Worm (Caenorhabditis elegans): ENCODE measurements around the gene cts-1.

The cts-1 gene

ce11 chrIII:10216585-10217278 lies at the start of gene cts-1:
TSS of gene cts-1 (minus strand) at chrIII:10216635.
- TF ChIP-seq aly-1 (tag; optimal IDR thresholded peaks at IDR 0.05) (peak; percentile 28), ets-7 (tag; optimal IDR thresholded peaks at IDR 0.05) (no peak), tra-4 (tag; optimal IDR thresholded peaks at IDR 0.05) (no peak), tbx-37 (GFP tag; conservative IDR thresholded peaks at IDR 0.05) (no peak), ceh-13 (GFP tag; optimal IDR thresholded peaks at IDR 0.05) (no peak), flt-1 (GFP tag; IDR thresholded peaks at IDR 0.05) (no peak), hmbx-1 (tag; optimal IDR thresholded peaks at IDR 0.05) (no peak), ceh-36 (tag; optimal IDR thresholded peaks at IDR 0.05) (no peak)

ce11 chrIII:10261682-10262081 lies 45.2 kb upstream of the cts-1 start, which contains the start of gene bbs-5:
TSS of gene bbs-5 (minus strand) at chrIII:10261782.
- TF ChIP-seq ama-1 (optimal IDR thresholded peaks at IDR 0.05) (no peak), ets-7 (tag; optimal IDR thresholded peaks at IDR 0.05) (no peak), scrt-1 (GFP tag; IDR thresholded peaks at IDR 0.05) (no peak), B0310.2 (tag; optimal IDR thresholded peaks at IDR 0.05) (no peak), hnd-1 (tag; optimal IDR thresholded peaks at IDR 0.05) (no peak), pes-1 (GFP tag; IDR thresholded peaks at IDR 0.05) (no peak), hmg-4 (GFP tag; optimal IDR thresholded peaks at IDR 0.05) (no peak)

DNA sequence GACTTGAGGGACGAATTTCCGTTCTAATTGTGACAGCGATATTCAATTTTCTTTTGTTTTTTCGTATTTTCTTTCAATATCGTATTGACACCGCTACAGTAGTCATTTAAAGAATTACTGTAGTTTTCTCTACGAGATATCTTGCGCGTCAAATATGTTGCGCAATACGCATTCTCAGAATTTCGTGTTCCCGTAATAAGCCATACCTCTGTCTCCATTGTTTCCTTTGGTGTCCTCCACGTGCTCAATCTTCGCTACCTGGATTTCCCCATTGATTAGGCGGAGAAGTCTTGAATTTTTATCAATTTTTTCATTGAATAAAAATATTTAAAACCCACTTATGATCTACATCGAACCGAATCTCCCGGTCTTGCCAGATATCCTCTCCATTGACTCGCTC lies 44.8 kb upstream of the cts-1 start:
- no peak for TF ChIP-seq sea-1 (GFP tag; conservative IDR thresholded peaks at IDR 0.05)
- TF ChIP-seq flt-1 (GFP tag; IDR thresholded peaks at IDR 0.05) = no peak
- no peak for TF ChIP-seq scrt-1 (GFP tag; IDR thresholded peaks at IDR 0.05)
- no peak for TF ChIP-seq ama-1 (optimal IDR thresholded peaks at IDR 0.05)

DNA sequence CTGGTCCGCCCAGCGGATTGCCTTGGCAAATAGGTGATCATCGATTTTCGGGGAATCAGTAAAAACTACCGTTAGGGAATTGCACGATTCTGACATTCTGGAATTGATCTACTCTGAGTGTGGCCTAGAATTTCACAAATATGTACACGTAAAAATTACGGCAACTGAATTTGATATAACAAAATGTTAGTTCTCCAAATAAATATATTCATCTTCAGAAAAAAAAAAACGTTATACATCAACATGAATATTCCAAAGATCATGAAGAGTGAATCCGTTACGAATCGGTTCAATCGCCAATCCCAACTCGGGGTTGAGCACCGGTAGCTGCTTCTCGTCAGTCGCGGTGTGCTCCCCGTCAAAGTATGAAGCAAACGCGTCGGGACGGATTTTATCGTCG lies 42.2 kb upstream of the cts-1 start, which contains the start of gene rip-1:
TSS of gene rip-1 (minus strand) at position 101 of the 400 bp plus-strand sequence.
- TF ChIP-seq pes-1 (GFP tag; IDR thresholded peaks at IDR 0.05) (no peak), tbx-37 (GFP tag; conservative IDR thresholded peaks at IDR 0.05) (no peak)

DNA sequence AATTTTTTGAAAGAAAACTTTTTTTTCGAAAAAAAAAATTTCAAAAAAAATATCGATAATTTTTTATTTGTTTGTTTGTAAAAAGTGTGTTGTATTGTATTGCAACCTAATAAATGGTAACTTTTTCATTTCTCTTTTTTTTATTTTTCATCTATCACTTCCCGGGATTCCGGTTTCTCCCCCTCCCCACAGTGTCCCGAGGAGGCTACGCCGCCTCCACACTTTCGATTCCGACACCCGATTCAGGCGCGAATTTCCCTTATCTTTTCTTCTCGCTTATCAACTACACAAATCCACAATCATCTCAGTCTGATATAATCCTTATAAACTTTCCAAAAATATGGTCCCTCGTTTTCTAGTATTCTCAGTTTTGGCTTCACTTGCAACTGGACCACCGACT lies 38.1 kb upstream of the cts-1 start, which contains the start of gene R01H10.4:
TSS of gene R01H10.4 (plus strand) at position 236 of the 400 bp plus-strand sequence.
- TF ChIP-seq F13C5.2 (tag; optimal IDR thresholded peaks at IDR 0.05) (no peak), hnd-1 (tag; optimal IDR thresholded peaks at IDR 0.05) (no peak), sea-1 (GFP tag; conservative IDR thresholded peaks at IDR 0.05) (no peak), tbx-11 (GFP tag; IDR thresholded peaks at IDR 0.05) (no peak), tbx-37 (GFP tag; conservative IDR thresholded peaks at IDR 0.05) (no peak), ets-7 (tag; optimal IDR thresholded peaks at IDR 0.05) (no peak), B0310.2 (tag; optimal IDR thresholded peaks at IDR 0.05) (no peak), flt-1 (GFP tag; IDR thresholded peaks at IDR 0.05) (no peak), pes-1 (GFP tag; IDR thresholded peaks at IDR 0.05) (no peak), tra-4 (tag; optimal IDR thresholded peaks at IDR 0.05) (no peak), ceh-36 (tag; optimal IDR thresholded peaks at IDR 0.05) (no peak), scrt-1 (GFP tag; IDR thresholded peaks at IDR 0.05) (no peak), hmg-4 (GFP tag; optimal IDR thresholded peaks at IDR 0.05) (no peak), ceh-13 (GFP tag; optimal IDR thresholded peaks at IDR 0.05) (no peak), aly-1 (tag; optimal IDR thresholded peaks at IDR 0.05) (no peak), ama-1 (optimal IDR thresholded peaks at IDR 0.05) (no peak), hmbx-1 (tag; optimal IDR thresholded peaks at IDR 0.05) (no peak)

ce11 chrIII:10253334-10253733 lies 36.9 kb upstream of the cts-1 start:
- TF ChIP-seq hnd-1 (tag; optimal IDR thresholded peaks at IDR 0.05) (no peak), F13C5.2 (tag; optimal IDR thresholded peaks at IDR 0.05) (no peak), scrt-1 (GFP tag; IDR thresholded peaks at IDR 0.05) (no peak), tra-4 (tag; optimal IDR thresholded peaks at IDR 0.05) (no peak), ets-7 (tag; optimal IDR thresholded peaks at IDR 0.05) (no peak), sea-1 (GFP tag; conservative IDR thresholded peaks at IDR 0.05) (no peak), ama-1 (optimal IDR thresholded peaks at IDR 0.05) (no peak)

ce11 chrIII:10251114-10251513 lies 34.7 kb upstream of the cts-1 start:
- TF ChIP-seq pes-1 (GFP tag; IDR thresholded peaks at IDR 0.05) (no peak), hmg-4 (GFP tag; optimal IDR thresholded peaks at IDR 0.05) (no peak), hmbx-1 (tag; optimal IDR thresholded peaks at IDR 0.05) (no peak), F13C5.2 (tag; optimal IDR thresholded peaks at IDR 0.05) (no peak), ets-7 (tag; optimal IDR thresholded peaks at IDR 0.05) (no peak)

ce11 chrIII:10248441-10249137 lies 32.2 kb upstream of the cts-1 start, which contains the start of the genes div-1 and cor-1:
TSS of gene div-1 (minus strand) at chrIII:10248559.
TSS of gene cor-1 (plus strand) at chrIII:10249111.
- TF ChIP-seq pes-1 (GFP tag; IDR thresholded peaks at IDR 0.05) (no peak; the same call in 1 of the 2 replicates), ets-7 (tag; optimal IDR thresholded peaks at IDR 0.05) (no peak), ama-1 (optimal IDR thresholded peaks at IDR 0.05) (no peak), aly-1 (tag; optimal IDR thresholded peaks at IDR 0.05) (no peak), hmbx-1 (tag; optimal IDR thresholded peaks at IDR 0.05) (no peak), hmg-4 (GFP tag; optimal IDR thresholded peaks at IDR 0.05) (peak; percentile 13), B0310.2 (tag; optimal IDR thresholded peaks at IDR 0.05) (no peak), flt-1 (GFP tag; IDR thresholded peaks at IDR 0.05) (no peak), ceh-36 (tag; optimal IDR thresholded peaks at IDR 0.05) (no peak), tbx-11 (GFP tag; IDR thresholded peaks at IDR 0.05) (no peak), tbx-37 (GFP tag; conservative IDR thresholded peaks at IDR 0.05) (no peak), scrt-1 (GFP tag; IDR thresholded peaks at IDR 0.05) (0 out of 2 replicates have a peak, but pooled peaks have one; percentile 22), ceh-13 (GFP tag; optimal IDR thresholded peaks at IDR 0.05) (no peak)
